Fruit fly (Drosophila melanogaster): ENCODE data around the gene ABCB7.

Gene ABCB7

dm6 chr3L:1618116-1618727 is at the start of gene ABCB7, which contains the start of the genes CG13926 and CG33230:
Gene ABCB7 (plus strand): TSS chr3L:1618414.
Gene CG13926 (minus strand): TSS chr3L:1618158.
Gene CG33230 (plus strand): TSS chr3L:1618414.
- TF ChIP-seq D1 (tag; optimal IDR thresholded peaks at IDR 0.05): no peak
- TF ChIP-seq Ets98B (GFP tag; IDR thresholded peaks at IDR 0.05): 0 out of 2 replicates have a peak, but pooled peaks have one; percentile 17
- TF ChIP-seq CG15710 (tag; optimal IDR thresholded peaks at IDR 0.05): peak; percentile 6
- peak; percentile 23 for TF ChIP-seq CG8159 (tag; optimal IDR thresholded peaks at IDR 0.05)

- TF ChIP-seq CG13204 (GFP tag; optimal IDR thresholded peaks at IDR 0.05) (no peak), gl (tag; optimal IDR thresholded peaks at IDR 0.05) (no peak), CG15710 (tag; optimal IDR thresholded peaks at IDR 0.05) (no peak), EcR (GFP tag; optimal IDR thresholded peaks at IDR 0.05) (peak; percentile 75), Ets98B (GFP tag; IDR thresholded peaks at IDR 0.05) (no peak), rn (GFP tag; IDR thresholded peaks at IDR 0.05) (no peak), CG8301 (tag; optimal IDR thresholded peaks at IDR 0.05) (no peak)
These were observed 48.9 kb upstream of the ABCB7 start, which contains the start of gene Tmep for dm6 chr3L:1569162-1569965. Gene Tmep (plus strand): TSS chr3L:1569181.

- peak; percentile 64 for TF ChIP-seq CG12605 (GFP tag; IDR thresholded peaks at IDR 0.05)
- TF ChIP-seq CG10348 (GFP tag; IDR thresholded peaks at IDR 0.05): no peak
- TF ChIP-seq CG15710 (tag; optimal IDR thresholded peaks at IDR 0.05): no peak
- 0 out of 2 replicates have a peak, but pooled peaks have one; percentile 28 for TF ChIP-seq CG32121 (GFP tag; IDR thresholded peaks at IDR 0.05)
- TF ChIP-seq CG17806 (tag; optimal IDR thresholded peaks at IDR 0.05): no peak
- no peak for TF ChIP-seq D1 (tag; optimal IDR thresholded peaks at IDR 0.05)
- TF ChIP-seq EcR (GFP tag; optimal IDR thresholded peaks at IDR 0.05): peak; percentile 44
- no peak for TF ChIP-seq Pif1A (GFP tag; optimal IDR thresholded peaks at IDR 0.05)
These were observed 48.3 kb upstream of the ABCB7 start for dm6 chr3L:1569966-1570276.

- no peak for TF ChIP-seq CG8301 (tag; optimal IDR thresholded peaks at IDR 0.05)
- TF ChIP-seq CG4496 (GFP tag; IDR thresholded peaks at IDR 0.05): no peak
- no peak for TF ChIP-seq CG13204 (GFP tag; optimal IDR thresholded peaks at IDR 0.05)
- no peak for TF ChIP-seq CG32121 (GFP tag; IDR thresholded peaks at IDR 0.05)
- no peak for TF ChIP-seq Pif1A (GFP tag; optimal IDR thresholded peaks at IDR 0.05)
- no peak for TF ChIP-seq rn (GFP tag; IDR thresholded peaks at IDR 0.05)
- TF ChIP-seq CG14655 (GFP tag; optimal IDR thresholded peaks at IDR 0.05): no peak
- TF ChIP-seq Pif1B (GFP tag; optimal IDR thresholded peaks at IDR 0.05): no peak
- TF ChIP-seq gl (tag; optimal IDR thresholded peaks at IDR 0.05): no peak
- no peak for TF ChIP-seq CG15710 (tag; optimal IDR thresholded peaks at IDR 0.05)
- TF ChIP-seq CG9948 (tag; optimal IDR thresholded peaks at IDR 0.05): no peak
- TF ChIP-seq EcR (GFP tag; optimal IDR thresholded peaks at IDR 0.05): no peak
- no peak for TF ChIP-seq Snoo (tag; optimal IDR thresholded peaks at IDR 0.05)
- TF ChIP-seq CG8159 (tag; optimal IDR thresholded peaks at IDR 0.05): no peak
- no peak for TF ChIP-seq CG12605 (GFP tag; IDR thresholded peaks at IDR 0.05)
These were observed 47.1 kb upstream of the ABCB7 start for dm6 chr3L:1571077-1571476.

dm6 chr3L:1573191-1573590 is 45.0 kb upstream of the ABCB7 start:
- TF ChIP-seq CG8301 (tag; optimal IDR thresholded peaks at IDR 0.05): no peak
- no peak for TF ChIP-seq CG32121 (GFP tag; IDR thresholded peaks at IDR 0.05)
- no peak for TF ChIP-seq CG15710 (tag; optimal IDR thresholded peaks at IDR 0.05)
- no peak for TF ChIP-seq CG13204 (GFP tag; optimal IDR thresholded peaks at IDR 0.05)
- no peak for TF ChIP-seq CG17806 (tag; optimal IDR thresholded peaks at IDR 0.05)
- TF ChIP-seq CG14655 (GFP tag; optimal IDR thresholded peaks at IDR 0.05): no peak
- TF ChIP-seq Pif1A (GFP tag; optimal IDR thresholded peaks at IDR 0.05): no peak
- TF ChIP-seq CG8159 (tag; optimal IDR thresholded peaks at IDR 0.05): no peak
- no peak for TF ChIP-seq Pif1B (GFP tag; optimal IDR thresholded peaks at IDR 0.05)
- no peak for TF ChIP-seq rn (GFP tag; IDR thresholded peaks at IDR 0.05)
- TF ChIP-seq gl (tag; optimal IDR thresholded peaks at IDR 0.05): no peak
- no peak for TF ChIP-seq fd96Ca (GFP tag; IDR thresholded peaks at IDR 0.05)

dm6 chr3L:1575731-1576376 is 42.4 kb upstream of the ABCB7 start:
- TF ChIP-seq CG8159 (tag; optimal IDR thresholded peaks at IDR 0.05): peak; percentile 8
- 0 out of 2 replicates have a peak, but pooled peaks have one; percentile 32 for TF ChIP-seq CG32121 (GFP tag; IDR thresholded peaks at IDR 0.05)
- no peak for TF ChIP-seq CG34367 (tag; optimal IDR thresholded peaks at IDR 0.05)
- TF ChIP-seq Pif1A (GFP tag; optimal IDR thresholded peaks at IDR 0.05): peak; percentile 22

All from whole organism, pupa.